Fruit fly (Drosophila melanogaster) whole organism, prepupa: ENCODE results near the gene Rab9Db.

Source experiments
- Blimp-1 ChIP-seq: fragments of 200-800 bp; sonication (Bioruptor generic); optimal IDR thresholded peaks from 3 replicates; lab custom pipeline; 2017; ENCODE audit warnings: missing biosample characterization, missing genetic modification characterization, mild to moderate bottlenecking, moderate library complexity, missing genetic modification reagents
- CG10631 ChIP-seq: fragments of 200-800 bp; sonication (Bioruptor generic); optimal IDR thresholded peaks from 2 replicates; lab custom pipeline; 2016; ENCODE audit warnings: missing biosample characterization, missing genetic modification characterization
- CG10669 ChIP-seq: fragments of 200-800 bp; sonication (Bioruptor generic); optimal IDR thresholded peaks from 3 replicates; lab custom pipeline; 2018; ENCODE audit warnings: missing biosample characterization, mild to moderate bottlenecking, missing genetic modification characterization, moderate library complexity
- CG11762 ChIP-seq: fragments of 200-800 bp; sonication (Bioruptor generic); optimal IDR thresholded peaks from 3 replicates; lab custom pipeline; 2016; ENCODE audit warnings: missing biosample characterization, missing genetic modification characterization; ENCODE audit not compliant: insufficient read depth
- CG11902 ChIP-seq: fragments of 200-800 bp; sonication (Bioruptor generic); optimal IDR thresholded peaks from 3 replicates; lab custom pipeline; 2016; ENCODE audit warnings: missing biosample characterization, missing genetic modification characterization
- CG1621 ChIP-seq: fragments of 200-800 bp; sonication (Bioruptor generic); optimal IDR thresholded peaks from 3 replicates; lab custom pipeline; 2018; ENCODE audit warnings: missing biosample characterization, mild to moderate bottlenecking, missing genetic modification characterization
- CG16779 ChIP-seq: fragments of 200-800 bp; sonication (Bioruptor generic); optimal IDR thresholded peaks from 3 replicates; lab custom pipeline; 2017; ENCODE audit warnings: missing biosample characterization, mild to moderate bottlenecking, missing genetic modification characterization
- CG3032 ChIP-seq: fragments of 200-800 bp; optimal IDR thresholded peaks from 2 replicates; lab custom pipeline; 2019; ENCODE audit warnings: missing biosample characterization, mild to moderate bottlenecking, missing genetic modification characterization, moderate library complexity
- CG31627 ChIP-seq: fragments of 200-800 bp; sonication (Bioruptor generic); optimal IDR thresholded peaks from 3 replicates; lab custom pipeline; 2016; ENCODE audit warnings: missing biosample characterization, missing genetic modification characterization
- CG32006 ChIP-seq: fragments of 200-800 bp; sonication (Bioruptor generic); optimal IDR thresholded peaks from 3 replicates; lab custom pipeline; 2017; ENCODE audit warnings: missing biosample characterization, mild to moderate bottlenecking, missing genetic modification characterization
- CG3919 ChIP-seq: fragments of 200-800 bp; sonication (Bioruptor generic); optimal IDR thresholded peaks from 3 replicates; lab custom pipeline; 2016; ENCODE audit warnings: missing biosample characterization, missing genetic modification characterization
- CG4318 ChIP-seq: fragments of 200-800 bp; sonication (Bioruptor generic); optimal IDR thresholded peaks from 3 replicates; lab custom pipeline; 2017; ENCODE audit warnings: missing biosample characterization, mild to moderate bottlenecking, missing genetic modification characterization
- CG6276 ChIP-seq: fragments of 200-800 bp; sonication (Bioruptor generic); optimal IDR thresholded peaks from 2 replicates; lab custom pipeline; 2017; ENCODE audit warnings: missing biosample characterization, mild to moderate bottlenecking, missing genetic modification characterization
- CG6808 ChIP-seq: fragments of 200-800 bp; sonication (Bioruptor generic); optimal IDR thresholded peaks from 3 replicates; lab custom pipeline; 2017; ENCODE audit warnings: missing biosample characterization, missing genetic modification characterization, mild to moderate bottlenecking, moderate library complexity, missing genetic modification reagents
- CG6854 ChIP-seq: fragments of 200-800 bp; sonication (Bioruptor generic); optimal IDR thresholded peaks from 2 replicates; lab custom pipeline; 2017; ENCODE audit warnings: missing biosample characterization, mild to moderate bottlenecking, missing genetic modification characterization
- CG7368 ChIP-seq: fragments of 200-800 bp; sonication (Bioruptor generic); optimal IDR thresholded peaks from 3 replicates; lab custom pipeline; 2016; ENCODE audit warnings: missing biosample characterization, missing genetic modification characterization
- CG8119 ChIP-seq: fragments of 200-800 bp; sonication (Bioruptor generic); IDR thresholded peaks from 3 replicates; pipeline ENCODE4 v1.3.6; 2022; ENCODE audit warnings: missing biosample characterization, missing genetic modification characterization
- CG8319 ChIP-seq: fragments of 200-800 bp; sonication (Bioruptor generic); optimal IDR thresholded peaks from 3 replicates; lab custom pipeline; 2016; ENCODE audit warnings: missing biosample characterization, missing genetic modification characterization
- CG9139 ChIP-seq: fragments of 200-800 bp; sonication (Bioruptor generic); optimal IDR thresholded peaks from 3 replicates; lab custom pipeline; 2017; ENCODE audit warnings: missing biosample characterization, mild to moderate bottlenecking, missing genetic modification characterization
- Eip78C ChIP-seq: fragments of 200-800 bp; sonication (Bioruptor generic); peaks from one replicate; lab custom pipeline; 2016; ENCODE audit warnings: missing biosample characterization, missing genetic modification characterization
- Eip93F ChIP-seq: fragments of 200-800 bp; sonication (Bioruptor generic); optimal IDR thresholded peaks from 2 replicates; lab custom pipeline; 2016; ENCODE audit warnings: missing biosample characterization, mild to moderate bottlenecking, missing genetic modification characterization
- Ets96B ChIP-seq: fragments of 200-800 bp; optimal IDR thresholded peaks from 2 replicates; lab custom pipeline; 2019; ENCODE audit warnings: missing biosample characterization, mild to moderate bottlenecking, missing genetic modification characterization, moderate library complexity
- Gug ChIP-seq: fragments of 200-800 bp; sonication (Bioruptor generic); IDR thresholded peaks from 2 replicates; pipeline ENCODE4 v1.3.6; 2022; ENCODE audit warnings: missing biosample characterization, missing genetic modification characterization
- Hr38 ChIP-seq: sonication (Bioruptor generic); optimal IDR thresholded peaks from 2 replicates; lab custom pipeline; 2016; ENCODE audit warnings: missing biosample characterization, missing genetic modification characterization
- Hr39 ChIP-seq: fragments of 200-800 bp; sonication (Bioruptor generic); optimal IDR thresholded peaks from 2 replicates; lab custom pipeline; 2016; ENCODE audit warnings: missing biosample characterization, missing genetic modification characterization
- Hr4 ChIP-seq: fragments of 200-800 bp; sonication (Bioruptor generic); optimal IDR thresholded peaks from 3 replicates; lab custom pipeline; 2016; ENCODE audit warnings: missing biosample characterization, missing genetic modification characterization
- Lpt ChIP-seq: fragments of 200-800 bp; sonication (Bioruptor generic); optimal IDR thresholded peaks from 3 replicates; lab custom pipeline; 2016; ENCODE audit warnings: missing biosample characterization, missing genetic modification characterization
- OdsH ChIP-seq: fragments of 200-800 bp; sonication (Bioruptor generic); optimal IDR thresholded peaks from 3 replicates; lab custom pipeline; 2016; ENCODE audit warnings: missing biosample characterization, missing genetic modification characterization
- Smox ChIP-seq: fragments of 200-800 bp; sonication (Bioruptor generic); optimal IDR thresholded peaks from 3 replicates; lab custom pipeline; 2016; ENCODE audit warnings: missing biosample characterization, missing genetic modification characterization
- Sox102F ChIP-seq: fragments of 200-800 bp; sonication (Bioruptor generic); optimal IDR thresholded peaks from 2 replicates; lab custom pipeline; 2016; ENCODE audit warnings: missing biosample characterization, mild to moderate bottlenecking, missing genetic modification characterization
- Sox14 ChIP-seq: fragments of 200-800 bp; sonication (Bioruptor generic); optimal IDR thresholded peaks from 3 replicates; lab custom pipeline; 2016; ENCODE audit warnings: missing biosample characterization, missing genetic modification characterization
- Sox15 ChIP-seq: fragments of 200-800 bp; sonication (Bioruptor generic); optimal IDR thresholded peaks from 3 replicates; lab custom pipeline; 2016; ENCODE audit warnings: missing biosample characterization, missing genetic modification characterization
- achi ChIP-seq: fragments of 200-800 bp; sonication (Bioruptor generic); optimal IDR thresholded peaks from 3 replicates; lab custom pipeline; 2016; ENCODE audit warnings: missing biosample characterization, missing genetic modification characterization
- acj6 ChIP-seq: fragments of 200-800 bp; sonication (Bioruptor generic); optimal IDR thresholded peaks from 3 replicates; lab custom pipeline; 2016; ENCODE audit warnings: missing biosample characterization, missing genetic modification characterization
- cyc ChIP-seq: fragments of 200-800 bp; sonication (Bioruptor generic); optimal IDR thresholded peaks from 3 replicates; lab custom pipeline; 2016; ENCODE audit warnings: missing biosample characterization, missing genetic modification characterization
- dac ChIP-seq: fragments of 200-800 bp; sonication (Bioruptor generic); optimal IDR thresholded peaks from 2 replicates; lab custom pipeline; 2017; ENCODE audit warnings: missing biosample characterization, mild to moderate bottlenecking, missing genetic modification characterization
- dsx ChIP-seq: fragments of 200-800 bp; optimal IDR thresholded peaks from 3 replicates; lab custom pipeline; 2019; ENCODE audit warnings: missing biosample characterization, mild to moderate bottlenecking, missing genetic modification characterization, moderate library complexity; ENCODE audit not compliant: poor library complexity, severe bottlenecking
- eg ChIP-seq: fragments of 200-800 bp; sonication (Bioruptor generic); IDR thresholded peaks from 3 replicates; pipeline ENCODE4 v1.3.6; 2022; ENCODE audit warnings: missing biosample characterization, missing genetic modification characterization
- esn ChIP-seq: fragments of 200-800 bp; sonication (Bioruptor generic); optimal IDR thresholded peaks from 2 replicates; lab custom pipeline; 2016; ENCODE audit warnings: missing biosample characterization, mild to moderate bottlenecking, missing genetic modification characterization, moderate library complexity
- fd59A ChIP-seq: fragments of 200-800 bp; sonication (Bioruptor generic); optimal IDR thresholded peaks from 2 replicates; lab custom pipeline; 2017; ENCODE audit warnings: missing biosample characterization, mild to moderate bottlenecking, missing genetic modification characterization, missing genetic modification reagents
- fd85E ChIP-seq: fragments of 200-800 bp; sonication (Bioruptor generic); optimal IDR thresholded peaks from 3 replicates; lab custom pipeline; 2016; ENCODE audit warnings: missing biosample characterization, missing genetic modification characterization
- fkh ChIP-seq: fragments of 200-800 bp; sonication (Bioruptor generic); optimal IDR thresholded peaks from 3 replicates; lab custom pipeline; 2017; ENCODE audit warnings: missing biosample characterization, mild to moderate bottlenecking, missing genetic modification characterization, moderate library complexity
- net ChIP-seq: fragments of 200-800 bp; sonication (Bioruptor generic); optimal IDR thresholded peaks from 3 replicates; lab custom pipeline; 2016; ENCODE audit warnings: missing biosample characterization, missing genetic modification characterization
- spab ChIP-seq: fragments of 200-800 bp; sonication (Bioruptor generic); optimal IDR thresholded peaks from 2 replicates; lab custom pipeline; 2017; ENCODE audit warnings: missing biosample characterization, mild to moderate bottlenecking, missing genetic modification characterization, missing genetic modification reagents
- ss ChIP-seq, 2 experiments: fragments of 200-800 bp; sonication (Bioruptor generic); optimal IDR thresholded peaks; 2 replicates in 1 of 2; 3 replicates in 1 of 2; lab custom pipeline; 2017 to 2018; ENCODE audit warnings: mild to moderate bottlenecking in 2 of 2, missing biosample characterization in 2 of 2, missing genetic modification characterization in 2 of 2, moderate library complexity in 1 of 2
- topi ChIP-seq: fragments of 200-800 bp; sonication (Bioruptor generic); optimal IDR thresholded peaks from 3 replicates; lab custom pipeline; 2016; ENCODE audit warnings: missing biosample characterization, missing genetic modification characterization

The Rab9Db gene

DNA sequence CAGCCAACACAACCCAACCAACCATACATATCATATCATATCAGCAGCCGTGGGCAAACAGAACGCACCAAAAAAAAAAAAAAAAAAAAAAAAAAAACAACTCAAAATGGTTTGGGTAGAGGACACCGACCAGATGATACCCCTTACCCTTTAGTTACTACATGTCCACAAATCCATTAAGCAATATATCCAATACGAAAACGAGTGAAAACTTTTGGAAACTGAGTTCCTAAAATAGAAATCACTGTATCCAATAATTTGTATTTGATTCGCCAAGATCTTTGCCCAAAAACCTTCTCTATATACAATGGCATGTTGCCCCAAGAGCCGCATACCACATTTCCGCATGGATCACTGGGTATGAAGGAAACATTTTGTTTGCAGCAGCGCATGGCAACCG lies 41.5 kb downstream of the Rab9Db start (continued):
- TF ChIP-seq eg (GFP tag; lab: Robert Waterston, UW) (no peak; the same call in 2 of the 3 replicates), fkh (peak; percentile 21), CG11762 (GFP tag; lab: Kevin White, UChicago) (peak; percentile 45), net (peak; percentile 29), CG3919 (GFP tag; lab: Kevin White, UChicago) (peak; percentile 45), fd59A (GFP tag; lab: Kevin White, UChicago) (peak; percentile 46), Sox102F (peak; percentile 16), Gug (peak; percentile 40), CG1621 (tag; lab: Kevin White, UChicago) (peak; percentile 23), CG8319 (GFP tag; lab: Kevin White, UChicago) (peak; percentile 2), dsx (GFP tag; lab: Kevin White, UChicago) (peak; percentile 58), spab (GFP tag; lab: Kevin White, UChicago) (peak; percentile 54), CG16779 (tag; lab: Kevin White, UChicago) (peak; percentile 5), CG3032 (peak; percentile 50), dac (GFP tag; lab: Kevin White, UChicago) (no peak), Sox15 (GFP tag; lab: Kevin White, UChicago) (peak; percentile 29), CG6854 (GFP tag; lab: Kevin White, UChicago) (no peak), CG8119 (GFP tag; lab: Robert Waterston, UW) (0 out of 3 replicates have a peak, but pooled peaks have one; percentile 43), OdsH (GFP tag; lab: Kevin White, UChicago) (peak; percentile 33), CG10631 (GFP tag; lab: Kevin White, UChicago) (peak; percentile 56), CG31627 (GFP tag; lab: Kevin White, UChicago) (peak; percentile 17), CG32006 (GFP tag; lab: Kevin White, UChicago) (peak; percentile 57)

DNA sequence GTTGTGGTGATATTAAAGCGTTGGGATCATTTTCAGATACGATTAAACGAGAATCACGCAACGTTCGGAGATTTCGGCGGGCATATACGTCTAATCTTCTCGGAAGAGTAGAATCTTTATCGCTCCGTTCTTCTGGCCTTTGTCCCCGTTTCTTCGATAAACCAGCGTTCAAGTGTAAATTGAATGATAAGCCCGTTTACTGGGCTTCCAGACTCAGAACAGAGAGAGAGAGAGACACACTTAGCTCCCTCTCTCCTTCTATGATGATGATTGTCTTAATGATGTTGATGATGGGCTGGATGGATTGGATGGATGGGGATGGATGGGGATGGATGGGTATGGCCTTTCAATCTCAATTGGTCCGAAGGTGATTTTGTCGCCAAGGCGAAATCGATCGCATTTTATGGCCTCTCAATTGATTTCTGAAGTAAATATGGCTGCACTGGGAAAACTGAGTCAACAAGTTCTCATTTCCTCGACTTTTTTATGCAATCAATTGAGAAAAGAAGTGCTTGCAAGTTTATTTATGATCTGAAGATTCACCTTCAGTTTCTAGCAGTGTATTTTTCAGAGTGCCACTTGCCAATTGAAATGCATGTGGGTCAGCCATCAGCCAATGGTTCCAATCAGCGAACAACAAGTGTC lies 42.4 kb downstream of the Rab9Db start:
- TF ChIP-seq Gug (no peak), acj6 (peak; percentile 38), Smox (peak; percentile 8), esn (GFP tag; lab: Kevin White, UChicago) (no peak), Lpt (GFP tag; lab: Kevin White, UChicago) (no peak), ss (GFP tag; optimal IDR thresholded peaks at IDR 0.05; lab: Kevin White, UChicago) (peak; percentile 22 to 50), CG8119 (GFP tag; lab: Robert Waterston, UW) (no peak), CG6808 (GFP tag; lab: Kevin White, UChicago) (no peak), CG16779 (tag; lab: Kevin White, UChicago) (no peak), CG6276 (GFP tag; lab: Kevin White, UChicago) (no peak), Ets96B (peak; percentile 38), CG1621 (tag; lab: Kevin White, UChicago) (peak; percentile 18), achi (peak; percentile 18), CG4318 (no peak), spab (GFP tag; lab: Kevin White, UChicago) (peak; percentile 15), CG11902 (GFP tag; lab: Kevin White, UChicago) (no peak), net (peak; percentile 14), CG31627 (GFP tag; lab: Kevin White, UChicago) (no peak), cyc (GFP tag; lab: Kevin White, UChicago) (no peak), Blimp-1 (GFP tag; lab: Kevin White, UChicago) (no peak), CG9139 (GFP tag; lab: Kevin White, UChicago) (no peak), Sox102F (no peak), CG10631 (GFP tag; lab: Kevin White, UChicago) (peak; percentile 30), Hr39 (GFP tag; lab: Kevin White, UChicago) (no peak), CG7368 (GFP tag; lab: Kevin White, UChicago) (peak; percentile 29), Hr38 (no peak), Eip93F (GFP tag; lab: Kevin White, UChicago) (no peak), Sox14 (GFP tag; lab: Kevin White, UChicago) (peak; percentile 7), fd85E (GFP tag; lab: Kevin White, UChicago) (no peak), Sox15 (GFP tag; lab: Kevin White, UChicago) (no peak), CG10669 (GFP tag; lab: Kevin White, UChicago) (peak; percentile 62), Hr4 (GFP tag; lab: Kevin White, UChicago) (peak; percentile 20), eg (GFP tag; lab: Robert Waterston, UW) (0 out of 3 replicates have a peak, but pooled peaks have one; percentile 12), topi (GFP tag; lab: Kevin White, UChicago) (no peak), Eip78C (GFP tag; lab: Kevin White, UChicago) (peak; percentile 87), fd59A (GFP tag; lab: Kevin White, UChicago) (peak; percentile 30), CG11762 (GFP tag; lab: Kevin White, UChicago) (no peak)
